Worm (Caenorhabditis elegans) whole organism, L1 larva: ENCODE data around the gene rab-39.

ENCODE experiments used
- fos-1 ChIP-seq: fragments of 150-350 bp; optimal IDR thresholded peaks from 2 replicates; lab custom pipeline; 2014; ENCODE audit warnings: missing biosample characterization, missing genetic modification characterization
- lsy-2 ChIP-seq, 2 experiments: fragments of 150-350 bp; optimal IDR thresholded peaks; 2 replicates each; lab custom pipeline; 2014; ENCODE audit warnings: missing biosample characterization in 2 of 2, missing genetic modification characterization in 2 of 2
- rnt-1 ChIP-seq: sonication (generic microtip); optimal IDR thresholded peaks from 2 replicates; lab custom pipeline; 2016; ENCODE audit warnings: mild to moderate bottlenecking, missing genetic modification characterization, moderate library complexity, missing compliant biosample characterization

ce11 chrII:9362249-9362648, 39.5 kb upstream of the rab-39 start:
- TF ChIP-seq rnt-1 (tag; lab: Kevin White, UChicago) (no peak), fos-1 (tag; lab: Kevin White, UChicago) (no peak), lsy-2 (tag; optimal IDR thresholded peaks at IDR 0.05; lab: Kevin White, UChicago) (no peak)
